Worm (Caenorhabditis elegans): ENCODE results near the gene F55C12.4.

ce11 chrII:5907482-5907881 lies 49.3 kb upstream of the F55C12.4 start, which contains the start of gene vps-35:
- TF ChIP-seq lsy-2 (tag; optimal IDR thresholded peaks at IDR 0.05) (no peak), pha-4 (tag; optimal IDR thresholded peaks at IDR 0.05) (no peak), flh-1 (GFP tag; optimal IDR thresholded peaks at IDR 0.05) (no peak), unc-39 (tag; optimal IDR thresholded peaks at IDR 0.05) (no peak), nhr-237 (tag; optimal IDR thresholded peaks at IDR 0.05) (no peak), unc-62 (GFP tag; optimal IDR thresholded peaks at IDR 0.05) (peak; percentile 3), nhr-2 (tag; optimal IDR thresholded peaks at IDR 0.05) (no peak), mls-2 (tag; optimal IDR thresholded peaks at IDR 0.05) (no peak), lin-13 (tag; optimal IDR thresholded peaks at IDR 0.05) (no peak), nhr-12 (tag; optimal IDR thresholded peaks at IDR 0.05) (no peak), lin-32 (GFP tag; optimal IDR thresholded peaks at IDR 0.05) (no peak), snpc-4 (tag; optimal IDR thresholded peaks at IDR 0.05) (no peak), mep-1 (tag; optimal IDR thresholded peaks at IDR 0.05) (peak; percentile 43), nhr-76 (tag; optimal IDR thresholded peaks at IDR 0.05) (no peak)
